Worm (Caenorhabditis elegans) whole organism, L1 larva: ENCODE results near the gene clx-1.

Experiments used
- ama-1 ChIP-seq: fragments of 150-350 bp; optimal IDR thresholded peaks from 2 replicates; lab custom pipeline; 2014
- egl-13 ChIP-seq: sonication (generic microtip); optimal IDR thresholded peaks from 2 replicates; lab custom pipeline; 2016; ENCODE audit warnings: missing genotype, missing genetic modification reagents, missing genetic modification characterization, missing compliant biosample characterization
- mdl-1 ChIP-seq, 2 experiments: fragments of 150-350 bp; optimal IDR thresholded peaks; 2 replicates each; lab custom pipeline; 2014 to 2017; ENCODE audit warnings: missing biosample characterization in 2 of 2, missing genetic modification characterization in 2 of 2, inconsistent platforms in 1 of 2
- nhr-20 ChIP-seq: sonication (generic microtip); optimal IDR thresholded peaks from 2 replicates; lab custom pipeline; 2016; ENCODE audit warnings: mild to moderate bottlenecking, missing genetic modification characterization, missing compliant biosample characterization
- nhr-77 ChIP-seq: fragments of 150-350 bp; optimal IDR thresholded peaks from 2 replicates; lab custom pipeline; 2014; ENCODE audit warnings: missing biosample characterization, missing genetic modification characterization
- sox-4 ChIP-seq: sonication (generic microtip); optimal IDR thresholded peaks from 2 replicates; lab custom pipeline; 2016; ENCODE audit warnings: missing genetic modification characterization, missing compliant biosample characterization
- tbx-2 ChIP-seq: sonication (generic microtip); optimal IDR thresholded peaks from 2 replicates; lab custom pipeline; 2016; ENCODE audit warnings: missing genetic modification characterization, missing compliant biosample characterization

DNA sequence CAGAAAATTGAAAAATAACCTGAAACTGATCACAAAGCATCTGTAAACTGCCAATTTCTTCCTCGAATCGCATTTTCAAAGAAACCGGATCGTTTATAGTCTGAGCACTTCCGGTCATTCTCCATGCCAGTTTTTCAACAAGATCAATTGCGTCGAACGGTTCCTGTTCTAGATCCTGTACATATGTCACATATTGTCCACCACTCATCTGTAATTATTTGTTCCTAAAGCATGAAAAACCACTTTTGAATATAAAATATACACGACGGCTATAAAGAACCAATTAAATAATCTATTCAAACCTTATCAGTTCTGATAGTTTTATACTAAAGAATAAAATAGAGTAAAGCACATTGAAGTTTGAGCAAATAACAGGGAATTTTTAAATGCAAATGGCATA, 47.8 kb downstream of the clx-1 start, which contains the start of gene sec-10:
- no peak for TF ChIP-seq mdl-1 (tag; optimal IDR thresholded peaks at IDR 0.05; lab: Kevin White, UChicago)
- no peak for TF ChIP-seq nhr-20
- TF ChIP-seq nhr-77 (tag; lab: Kevin White, UChicago): no peak
- TF ChIP-seq egl-13 (tag; lab: Kevin White, UChicago): no peak
- no peak for TF ChIP-seq ama-1
- TF ChIP-seq tbx-2 (tag; lab: Kevin White, UChicago): no peak
- TF ChIP-seq sox-4: no peak
